Fruit fly (Drosophila melanogaster): Measurements from ENCODE around the gene pb.

Gene pb

dm6 chr3R:6744036-6744435 lies 2.2 kb upstream of the pb start, which contains the start of gene zen2:
Gene zen2, minus strand, starts transcription at chr3R:6744136.
- TF ChIP-seq psq (GFP tag; optimal IDR thresholded peaks at IDR 0.05) (no peak), dmrt93B (GFP tag; optimal IDR thresholded peaks at IDR 0.05) (no peak), foxo (GFP tag; optimal IDR thresholded peaks at IDR 0.05) (no peak), pan (optimal IDR thresholded peaks at IDR 0.05) (no peak), Sp1 (GFP tag; optimal IDR thresholded peaks at IDR 0.05) (no peak), br (GFP tag; optimal IDR thresholded peaks at IDR 0.05) (no peak), Abd-B (GFP tag; optimal IDR thresholded peaks at IDR 0.05) (no peak), Dfd (GFP tag; optimal IDR thresholded peaks at IDR 0.05) (no peak), Dif (GFP tag; optimal IDR thresholded peaks at IDR 0.05; ENCODE audit: partially characterized antibody) (no peak), sv (GFP tag; optimal IDR thresholded peaks at IDR 0.05) (no peak), jim (GFP tag; optimal IDR thresholded peaks at IDR 0.05) (no peak), Vsx2 (GFP tag; optimal IDR thresholded peaks at IDR 0.05; ENCODE audit: partially characterized antibody) (no peak), dl (GFP tag; optimal IDR thresholded peaks at IDR 0.05; ENCODE audit: insufficient read depth in 1 of 2, partially characterized antibody in 2 of 2) (no peak), Hr78 (GFP tag; optimal IDR thresholded peaks at IDR 0.05) (no peak)

dm6 chr3R:6741400-6741959 lies 383 bp downstream of the pb start:
- no peak for TF ChIP-seq Mio (GFP tag; optimal IDR thresholded peaks at IDR 0.05)

- no peak for TF ChIP-seq woc (GFP tag; optimal IDR thresholded peaks at IDR 0.05)
- TF ChIP-seq br (GFP tag; optimal IDR thresholded peaks at IDR 0.05), result no peak
Measured at dm6 chr3R:6735722-6736121, 6.1 kb downstream of the pb start.

- TF ChIP-seq N (GFP tag; optimal IDR thresholded peaks at IDR 0.05) (no peak), sage (GFP tag; optimal IDR thresholded peaks at IDR 0.05) (no peak), Hnf4 (GFP tag; optimal IDR thresholded peaks at IDR 0.05) (no peak), Hr78 (GFP tag; optimal IDR thresholded peaks at IDR 0.05) (no peak), CG9705 (GFP tag; optimal IDR thresholded peaks at IDR 0.05) (no peak), OdsH (GFP tag; optimal IDR thresholded peaks at IDR 0.05) (no peak)
Measured at dm6 chr3R:6726119-6726518, 15.7 kb downstream of the pb start.

- no peak for TF ChIP-seq Abd-B (GFP tag; optimal IDR thresholded peaks at IDR 0.05)
- no peak for TF ChIP-seq N (GFP tag; optimal IDR thresholded peaks at IDR 0.05)
- no peak for TF ChIP-seq fru (GFP tag; optimal IDR thresholded peaks at IDR 0.05)
- no peak for TF ChIP-seq CG9705 (GFP tag; optimal IDR thresholded peaks at IDR 0.05)
- TF ChIP-seq CrebA (GFP tag; optimal IDR thresholded peaks at IDR 0.05; ENCODE audit: borderline replicate concordance), result no peak
- TF ChIP-seq pan (optimal IDR thresholded peaks at IDR 0.05), result no peak
- no peak for TF ChIP-seq Rel (GFP tag; optimal IDR thresholded peaks at IDR 0.05)
- no peak for TF ChIP-seq Rel (tag; optimal IDR thresholded peaks at IDR 0.05)
- TF ChIP-seq rgr (GFP tag; optimal IDR thresholded peaks at IDR 0.05), result no peak
- no peak for TF ChIP-seq dsf (GFP tag; optimal IDR thresholded peaks at IDR 0.05; ENCODE audit: borderline replicate concordance)
- TF ChIP-seq CG32264 (GFP tag; optimal IDR thresholded peaks at IDR 0.05), result no peak
- TF ChIP-seq jim (GFP tag; optimal IDR thresholded peaks at IDR 0.05), result no peak
Measured at dm6 chr3R:6723537-6724171, 18.2 kb downstream of the pb start.

dm6 chr3R:6708858-6709257 lies 33.0 kb downstream of the pb start:
- no peak for TF ChIP-seq tai (GFP tag; optimal IDR thresholded peaks at IDR 0.05)
- peak; percentile 57 for TF ChIP-seq Dif (GFP tag; optimal IDR thresholded peaks at IDR 0.05; ENCODE audit: partially characterized antibody)
- peak in 1 of 2 experiments; percentile 3 for TF ChIP-seq dl (GFP tag; optimal IDR thresholded peaks at IDR 0.05; ENCODE audit: insufficient read depth in 1 of 2, partially characterized antibody in 2 of 2)
- no peak for TF ChIP-seq OdsH (GFP tag; optimal IDR thresholded peaks at IDR 0.05)
- no peak for TF ChIP-seq GATAd (GFP tag; optimal IDR thresholded peaks at IDR 0.05)
